Worm (Caenorhabditis elegans) whole organism, L4 larva: ENCODE results near the gene C34C12.9.

ENCODE experiments used
- F10B5.3 ChIP-seq: sonication (generic microtip); optimal IDR thresholded peaks from 2 replicates; lab custom pipeline; 2016; ENCODE audit warnings: mild to moderate bottlenecking, missing genetic modification characterization, missing compliant biosample characterization
- F49E8.2 ChIP-seq: sonication (generic microtip); optimal IDR thresholded peaks from 2 replicates; lab custom pipeline; 2016; ENCODE audit warnings: missing compliant biosample characterization, mild to moderate bottlenecking, missing genetic modification characterization, borderline replicate concordance
- R02D3.7 ChIP-seq: fragments of 150-350 bp; sonication (generic microtip); optimal IDR thresholded peaks from 3 replicates; lab custom pipeline; 2014; ENCODE audit warnings: missing biosample characterization, missing genetic modification characterization
- T20F7.1 ChIP-seq: fragments of 200-800 bp; sonication (Bioruptor generic); optimal IDR thresholded peaks from 2 replicates; lab custom pipeline; 2018; ENCODE audit warnings: mild to moderate bottlenecking, missing genetic modification characterization, missing compliant biosample characterization
- Y105C5A.15 ChIP-seq: fragments of 200-800 bp; sonication (Bioruptor generic); IDR thresholded peaks from 2 replicates; pipeline ENCODE4 v1.3.6; 2022; ENCODE audit warnings: missing genetic modification characterization, missing compliant biosample characterization
- Y48G9A.11 ChIP-seq: fragments of 200-800 bp; sonication (Bioruptor generic); IDR thresholded peaks from 2 replicates; pipeline ENCODE4 v1.3.6; 2022; ENCODE audit warnings: missing genetic modification reagents, missing genetic modification characterization, missing compliant biosample characterization
- Y5F2A.4 ChIP-seq: fragments of 200-800 bp; sonication (Bioruptor generic); optimal IDR thresholded peaks from 2 replicates; lab custom pipeline; 2018; ENCODE audit warnings: mild to moderate bottlenecking, missing genetic modification characterization, missing compliant biosample characterization
- Y75B8A.6 ChIP-seq: fragments of 200-800 bp; sonication (Bioruptor generic); IDR thresholded peaks from 2 replicates; pipeline ENCODE4 v1.3.6; 2022; ENCODE audit warnings: missing genetic modification reagents, missing genetic modification characterization, missing compliant biosample characterization
- ZK546.5 ChIP-seq, 2 experiments: sonication (generic microtip); optimal IDR thresholded peaks; 2 replicates each; lab custom pipeline; 2017; ENCODE audit warnings: missing biosample characterization in 2 of 2, missing genetic modification characterization in 2 of 2
- aha-1 ChIP-seq: fragments of 150-350 bp; peaks from one replicate; lab custom pipeline; 2014; ENCODE audit warnings: missing biosample characterization, missing genetic modification characterization
- aly-2 ChIP-seq: sonication (generic microtip); optimal IDR thresholded peaks from 2 replicates; lab custom pipeline; 2018; ENCODE audit warnings: missing biosample characterization, missing genetic modification characterization
- ceh-44 ChIP-seq: fragments of 200-800 bp; sonication (Bioruptor generic); IDR thresholded peaks from 2 replicates; pipeline ENCODE4 v1.3.6; 2022; ENCODE audit warnings: missing genetic modification reagents, missing genetic modification characterization, missing compliant biosample characterization
- ceh-62 ChIP-seq: sonication (generic microtip); optimal IDR thresholded peaks from 2 replicates; lab custom pipeline; 2017; ENCODE audit warnings: missing biosample characterization, missing genetic modification characterization
- ctbp-1 ChIP-seq: fragments of 200-800 bp; sonication (Bioruptor generic); IDR thresholded peaks from 2 replicates; pipeline ENCODE4 v1.3.6; 2022; ENCODE audit warnings: missing genetic modification reagents, missing genetic modification characterization, missing compliant biosample characterization
- daf-16 ChIP-seq, 3 experiments: sonication (generic microtip); optimal IDR thresholded peaks; 2 replicates each; lab custom pipeline; 2016 to 2017; ENCODE audit warnings: missing genetic modification characterization in 3 of 3, missing genetic modification reagents in 3 of 3, mild to moderate bottlenecking in 2 of 3, missing compliant biosample characterization in 2 of 3, missing biosample characterization in 1 of 3, moderate library complexity in 1 of 3
- dmd-6 ChIP-seq: fragments of 200-800 bp; sonication (Bioruptor generic); IDR thresholded peaks from 2 replicates; pipeline ENCODE4 v1.3.6; 2022; ENCODE audit warnings: missing genetic modification reagents, missing genetic modification characterization, missing compliant biosample characterization
- dpl-1 ChIP-seq: fragments of 150-350 bp; optimal IDR thresholded peaks from 2 replicates; lab custom pipeline; 2014; ENCODE audit warnings: missing biosample characterization, missing genetic modification reagents, missing genetic modification characterization
- dve-1 ChIP-seq: sonication (generic microtip); optimal IDR thresholded peaks from 2 replicates; lab custom pipeline; 2017; ENCODE audit warnings: antibody characterized with exemption, mild to moderate bottlenecking, missing genetic modification characterization, missing compliant biosample characterization; ENCODE audit not compliant: insufficient read depth
- egl-27 ChIP-seq: sonication (generic microtip); optimal IDR thresholded peaks from 3 replicates; lab custom pipeline; 2017; ENCODE audit warnings: missing biosample characterization, missing genetic modification reagents, missing genetic modification characterization
- egl-43 ChIP-seq: fragments of 200-800 bp; sonication (Bioruptor generic); IDR thresholded peaks from 2 replicates; pipeline ENCODE4 v1.3.6; 2022; ENCODE audit warnings: missing genetic modification reagents, missing genetic modification characterization, missing compliant biosample characterization
- fos-1 ChIP-seq: fragments of 150-350 bp; optimal IDR thresholded peaks from 2 replicates; lab custom pipeline; 2014; ENCODE audit warnings: missing biosample characterization, missing genetic modification characterization
- hlh-11 ChIP-seq: fragments of 200-800 bp; sonication (Bioruptor generic); optimal IDR thresholded peaks from 2 replicates; lab custom pipeline; 2018; ENCODE audit warnings: mild to moderate bottlenecking, missing genetic modification characterization, missing compliant biosample characterization
- hlh-30 ChIP-seq: sonication (generic microtip); optimal IDR thresholded peaks from 2 replicates; lab custom pipeline; 2017; ENCODE audit warnings: antibody characterized with exemption, mild to moderate bottlenecking, missing genetic modification characterization, missing compliant biosample characterization; ENCODE audit not compliant: insufficient read depth
- hmg-1.1 ChIP-seq: fragments of 200-800 bp; sonication (Bioruptor generic); IDR thresholded peaks from 2 replicates; pipeline ENCODE4 v1.3.6; 2022; ENCODE audit warnings: missing genetic modification reagents, missing genetic modification characterization, missing compliant biosample characterization
- lim-7 ChIP-seq: fragments of 200-800 bp; sonication (Bioruptor generic); IDR thresholded peaks from 2 replicates; pipeline ENCODE4 v1.3.6; 2022; ENCODE audit warnings: missing genetic modification characterization, missing compliant biosample characterization
- lin-29 ChIP-seq: fragments of 200-800 bp; sonication (Bioruptor generic); IDR thresholded peaks from 2 replicates; pipeline ENCODE4 v1.3.6; 2022; ENCODE audit warnings: missing genetic modification reagents, missing genetic modification characterization, missing compliant biosample characterization
- lin-38 ChIP-seq: fragments of 200-800 bp; sonication (Bioruptor generic); IDR thresholded peaks from 2 replicates; pipeline ENCODE4 v1.3.6; 2022; ENCODE audit warnings: missing genetic modification reagents, missing genetic modification characterization, missing compliant biosample characterization
- lir-3 ChIP-seq: sonication (generic microtip); optimal IDR thresholded peaks from 2 replicates; lab custom pipeline; 2016; ENCODE audit warnings: mild to moderate bottlenecking, missing genetic modification characterization, missing compliant biosample characterization
- lsy-2 ChIP-seq, 2 experiments: fragments of 150-350 bp in 1 of 2; sonication (generic microtip) in 1 of 2; optimal IDR thresholded peaks; 2 replicates each; lab custom pipeline; 2014 to 2017; ENCODE audit warnings: missing biosample characterization in 2 of 2, missing genetic modification characterization in 2 of 2
- mdl-1 ChIP-seq, 2 experiments: fragments of 150-350 bp in 1 of 2; sonication (generic microtip) in 1 of 2; optimal IDR thresholded peaks; 2 replicates each; lab custom pipeline; 2014 to 2017; ENCODE audit warnings: missing biosample characterization in 2 of 2, missing genetic modification characterization in 2 of 2
- mxl-2 ChIP-seq: fragments of 200-800 bp; sonication (Bioruptor generic); conservative IDR thresholded peaks from 2 replicates; pipeline ENCODE4 v1.3.6; 2022; ENCODE audit warnings: missing genetic modification reagents, missing genetic modification characterization, missing compliant biosample characterization
- mxl-3 ChIP-seq: fragments of 200-800 bp; sonication (Bioruptor generic); optimal IDR thresholded peaks from 2 replicates; lab custom pipeline; 2018; ENCODE audit warnings: mild to moderate bottlenecking, missing genetic modification characterization, missing compliant biosample characterization
- nhr-102 ChIP-seq: sonication (generic microtip); optimal IDR thresholded peaks from 2 replicates; lab custom pipeline; 2016; ENCODE audit warnings: mild to moderate bottlenecking, missing genetic modification characterization, moderate library complexity, missing compliant biosample characterization
- nhr-111 ChIP-seq: fragments of 200-800 bp; sonication (Bioruptor generic); optimal IDR thresholded peaks from 2 replicates; lab custom pipeline; 2018; ENCODE audit warnings: mild to moderate bottlenecking, missing genetic modification characterization, missing compliant biosample characterization
- nhr-28 ChIP-seq: fragments of 150-350 bp; optimal IDR thresholded peaks from 2 replicates; lab custom pipeline; 2014; ENCODE audit warnings: missing biosample characterization, missing genetic modification characterization
- nhr-42 ChIP-seq: fragments of 200-800 bp; sonication (Bioruptor generic); IDR thresholded peaks from 2 replicates; pipeline ENCODE4 v1.3.6; 2022; ENCODE audit warnings: missing genetic modification characterization, missing compliant biosample characterization
- nhr-77 ChIP-seq: fragments of 150-350 bp; optimal IDR thresholded peaks from 2 replicates; lab custom pipeline; 2014; ENCODE audit warnings: missing biosample characterization, missing genetic modification characterization
- php-3 ChIP-seq: fragments of 200-800 bp; sonication (Bioruptor generic); IDR thresholded peaks from 2 replicates; pipeline ENCODE4 v1.3.6; 2022; ENCODE audit warnings: missing genetic modification reagents, missing genetic modification characterization, missing compliant biosample characterization
- pqm-1 ChIP-seq: sonication (generic microtip); optimal IDR thresholded peaks from 2 replicates; lab custom pipeline; 2017; ENCODE audit warnings: missing biosample characterization, missing genetic modification characterization
- saeg-2 ChIP-seq: fragments of 200-800 bp; sonication (Bioruptor generic); IDR thresholded peaks from 2 replicates; pipeline ENCODE4 v1.3.6; 2022; ENCODE audit warnings: missing genetic modification reagents, missing genetic modification characterization, missing compliant biosample characterization
- skn-1 ChIP-seq: fragments of 150-350 bp; optimal IDR thresholded peaks from 2 replicates; lab custom pipeline; 2014; ENCODE audit warnings: missing biosample characterization, missing genetic modification characterization
- snpc-1.2 ChIP-seq: fragments of 200-800 bp; sonication (Bioruptor generic); IDR thresholded peaks from 2 replicates; pipeline ENCODE4 v1.3.6; 2022; ENCODE audit warnings: missing genetic modification reagents, missing genetic modification characterization, missing compliant biosample characterization
- tag-97 ChIP-seq: fragments of 200-800 bp; sonication (Bioruptor generic); IDR thresholded peaks from 2 replicates; pipeline ENCODE4 v1.3.6; 2022; ENCODE audit warnings: missing genetic modification characterization, missing compliant biosample characterization
- unc-130 ChIP-seq: sonication (generic microtip); optimal IDR thresholded peaks from 2 replicates; lab custom pipeline; 2016; ENCODE audit warnings: missing genetic modification reagents, missing genetic modification characterization, missing compliant biosample characterization
- unc-39 ChIP-seq: sonication (generic microtip); optimal IDR thresholded peaks from 2 replicates; lab custom pipeline; 2017; ENCODE audit warnings: missing biosample characterization, missing genetic modification characterization
- zip-2 ChIP-seq: fragments of 150-350 bp; optimal IDR thresholded peaks from 2 replicates; lab custom pipeline; 2014; ENCODE audit warnings: missing biosample characterization, missing genetic modification characterization
- ztf-7 ChIP-seq: fragments of 150-350 bp; optimal IDR thresholded peaks from 2 replicates; lab custom pipeline; 2014; ENCODE audit warnings: missing biosample characterization, missing genetic modification characterization

Gene C34C12.9

DNA sequence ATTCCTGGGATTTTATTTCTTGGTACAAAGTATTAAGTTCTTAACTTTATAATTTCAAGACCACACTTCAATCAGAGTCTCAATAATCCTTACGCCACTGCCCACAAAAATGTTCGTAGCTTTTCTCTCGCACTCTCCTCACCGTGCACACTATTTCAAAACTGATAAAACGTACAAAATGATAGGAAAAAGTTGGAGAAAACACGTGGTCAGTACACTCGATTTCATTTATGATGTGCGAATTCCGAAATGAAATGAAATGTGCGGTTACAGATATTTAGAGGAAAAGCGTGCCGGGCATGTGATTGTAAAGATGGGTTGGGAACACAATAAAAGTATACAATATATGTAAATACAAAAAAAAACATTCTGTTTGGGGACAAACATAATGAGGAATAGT lies 45.1 kb upstream of the C34C12.9 start (continued):
- TF ChIP-seq unc-130 = no peak
- TF ChIP-seq zip-2 = no peak
- 0 out of 2 replicates have a peak, but pooled peaks have one; percentile 21 for TF ChIP-seq mxl-2 (GFP tag; lab: Robert Waterston, UW)
- peak in 1 of 2 experiments; percentile 52 for TF ChIP-seq mdl-1 (tag; optimal IDR thresholded peaks at IDR 0.05; lab: Kevin White, UChicago)
- no peak for TF ChIP-seq R02D3.7 (tag; lab: Kevin White, UChicago)
- TF ChIP-seq ceh-44 (GFP tag; lab: Robert Waterston, UW) = no peak
- TF ChIP-seq unc-39 (tag; lab: Kevin White, UChicago) = no peak
- TF ChIP-seq nhr-102 (tag; lab: Kevin White, UChicago) = peak; percentile 20
- TF ChIP-seq ZK546.5 (tag; optimal IDR thresholded peaks at IDR 0.05; lab: Kevin White, UChicago) = no peak
- TF ChIP-seq Y48G9A.11 (GFP tag; lab: Robert Waterston, UW) = no peak
- TF ChIP-seq fos-1 (tag; lab: Kevin White, UChicago) = no peak
- no peak for TF ChIP-seq dpl-1 (GFP tag; lab: Kevin White, UChicago)
- no peak for TF ChIP-seq egl-43
- no peak for TF ChIP-seq lin-29 (GFP tag; lab: Robert Waterston, UW)
- TF ChIP-seq nhr-111 (GFP tag; lab: Kevin White, UChicago) = no peak
- no peak for TF ChIP-seq ztf-7 (tag; lab: Kevin White, UChicago)
- TF ChIP-seq aly-2 (tag; lab: Kevin White, UChicago) = no peak
- no peak for TF ChIP-seq snpc-1.2 (GFP tag; lab: Robert Waterston, UW)
- TF ChIP-seq lim-7 (GFP tag; lab: Robert Waterston, UW) = no peak
- TF ChIP-seq skn-1 = no peak
- TF ChIP-seq nhr-42 (GFP tag; lab: Robert Waterston, UW) = no peak

DNA sequence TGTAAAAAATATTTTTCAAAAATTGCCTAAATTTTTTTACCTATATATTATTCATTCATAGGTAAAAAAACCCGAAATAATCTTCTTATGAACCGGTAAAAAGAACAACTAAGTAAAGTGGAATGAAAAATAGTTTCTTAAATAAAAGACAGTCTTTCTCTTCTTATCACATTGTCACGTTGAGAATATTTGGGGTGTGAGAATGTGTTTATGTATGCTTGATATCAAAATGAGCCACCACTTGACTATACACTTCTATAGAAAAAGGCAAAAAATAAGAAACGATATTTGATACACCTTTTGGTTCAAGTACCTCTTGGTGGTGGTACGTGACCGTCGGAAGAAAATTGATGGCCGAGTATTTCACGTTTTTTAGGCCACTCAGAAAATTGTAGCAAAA lies 44.2 kb upstream of the C34C12.9 start, which contains the start of gene hmit-1.3:
TSS of gene hmit-1.3 (minus strand) at position 103 of the 400 bp plus-strand sequence.
- TF ChIP-seq nhr-28 (tag; lab: Kevin White, UChicago) (peak; percentile 25), aha-1 (peak; percentile 86), daf-16 (GFP tag; optimal IDR thresholded peaks at IDR 0.05; lab: Kevin White, UChicago) (no peak), daf-16 (tag; optimal IDR thresholded peaks at IDR 0.05; lab: Kevin White, UChicago) (peak; percentile 71), pqm-1 (peak; percentile 20), dve-1 (tag; lab: Kevin White, UChicago) (peak; percentile 17), F10B5.3 (tag; lab: Kevin White, UChicago) (no peak), php-3 (GFP tag; lab: Robert Waterston, UW) (no peak), hlh-30 (peak; percentile 57), dmd-6 (GFP tag; lab: Robert Waterston, UW) (0 out of 2 replicates have a peak, but pooled peaks have one; percentile 15), F49E8.2 (tag; lab: Kevin White, UChicago) (no peak), saeg-2 (GFP tag; lab: Robert Waterston, UW) (no peak), hlh-11 (tag; lab: Kevin White, UChicago) (peak; percentile 18), egl-27 (no peak)

DNA sequence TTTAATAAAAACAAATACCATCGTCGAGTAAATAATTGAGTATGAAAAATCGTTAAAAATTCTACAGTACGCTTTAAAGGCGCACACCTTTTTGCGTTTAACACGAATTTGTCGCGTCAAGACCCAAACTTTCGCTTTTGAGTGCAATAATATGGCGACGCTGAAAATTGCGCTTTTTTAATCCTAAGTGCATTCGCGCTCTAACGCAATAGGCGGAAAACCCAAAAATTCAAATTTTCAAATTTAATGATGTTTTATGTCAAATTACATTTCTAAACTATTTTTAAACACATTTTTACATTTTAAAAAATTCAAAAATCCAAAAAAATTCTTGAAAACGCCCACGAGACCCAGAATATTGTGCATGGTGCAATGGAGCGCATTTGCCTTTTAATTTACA lies 36.5 kb upstream of the C34C12.9 start:
- TF ChIP-seq Y75B8A.6 (GFP tag; lab: Robert Waterston, UW) = no peak
- peak; percentile 46 for TF ChIP-seq lin-38 (GFP tag; lab: Robert Waterston, UW)
- TF ChIP-seq, all 104 proteins: peak for 1

DNA sequence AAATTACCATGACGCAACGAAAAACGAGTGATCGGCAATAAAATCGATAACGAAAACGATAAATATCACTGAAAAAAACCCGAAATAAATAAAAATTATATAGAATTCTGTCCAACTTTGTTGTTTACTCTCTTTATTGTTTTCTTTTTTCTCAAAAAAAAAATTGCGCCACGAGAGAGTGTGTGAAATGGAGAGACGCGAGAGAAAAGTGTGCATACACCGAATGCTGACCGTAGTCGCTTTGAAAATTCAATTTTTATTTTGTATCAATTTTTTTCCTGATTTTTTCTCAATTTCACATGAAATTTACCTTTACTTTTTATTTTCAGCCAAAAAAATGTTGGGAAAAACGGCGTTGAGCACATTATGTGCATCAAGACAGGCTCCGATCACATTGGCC lies 34.6 kb upstream of the C34C12.9 start, which contains the start of the genes M01F1.4 and mrpl-35:
TSS of gene M01F1.4 (minus strand) at position 126 of the 400 bp plus-strand sequence.
TSS of gene mrpl-35 (plus strand) at position 330 of the 400 bp plus-strand sequence.
- TF ChIP-seq ctbp-1 (GFP tag; lab: Robert Waterston, UW) (no peak), ceh-44 (GFP tag; lab: Robert Waterston, UW) (no peak), nhr-77 (tag; lab: Kevin White, UChicago) (no peak), T20F7.1 (GFP tag; lab: Kevin White, UChicago) (no peak), snpc-1.2 (GFP tag; lab: Robert Waterston, UW) (no peak), nhr-111 (GFP tag; lab: Kevin White, UChicago) (no peak), Y5F2A.4 (GFP tag; lab: Kevin White, UChicago) (no peak), aha-1 (peak; percentile 85), Y105C5A.15 (GFP tag; lab: Robert Waterston, UW) (no peak), mxl-3 (GFP tag; lab: Kevin White, UChicago) (no peak), lsy-2 (tag; optimal IDR thresholded peaks at IDR 0.05; lab: Kevin White, UChicago) (peak in 1 of 2 experiments; percentile 97), ceh-62 (no peak), lir-3 (no peak), lin-29 (GFP tag; lab: Robert Waterston, UW) (no peak), tag-97 (no peak), hmg-1.1 (GFP tag; lab: Robert Waterston, UW) (no peak)
